Fruit fly (Drosophila melanogaster) whole organism, embryonic: ENCODE measurements around the gene CG12020.
A peak's percentile ranks its signal among the peaks of the same experiment; 100 is the strongest.

Experiments used
- Atf6 ChIP-seq: fragments of 200-800 bp; sonication (Bioruptor generic); IDR thresholded peaks from 2 replicates; pipeline ENCODE4 v1.3.6; 2022; ENCODE audit warnings: missing biosample characterization, missing genetic modification characterization
- CG10321 ChIP-seq: fragments of 200-800 bp; sonication (Bioruptor generic); IDR thresholded peaks from 2 replicates; pipeline ENCODE4 v1.3.6; 2022; ENCODE audit warnings: missing biosample characterization, missing genetic modification characterization
- CG10543 ChIP-seq: fragments of 200-800 bp; sonication (Bioruptor generic); optimal IDR thresholded peaks from 3 replicates; lab custom pipeline; 2017; ENCODE audit warnings: missing biosample characterization, mild to moderate bottlenecking, missing genetic modification characterization, moderate library complexity
- CG11696 ChIP-seq: fragments of 200-800 bp; sonication (Bioruptor generic); IDR thresholded peaks from 2 replicates; pipeline ENCODE4 v1.3.6; 2022; ENCODE audit warnings: missing biosample characterization, missing genetic modification characterization
- CG12659 ChIP-seq: fragments of 200-800 bp; sonication (Bioruptor generic); optimal IDR thresholded peaks from 3 replicates; lab custom pipeline; 2017; ENCODE audit warnings: mild to moderate bottlenecking, missing biosample characterization, missing genetic modification reagents, missing genetic modification characterization
- CG12942 ChIP-seq: fragments of 200-800 bp; sonication (Bioruptor generic); optimal IDR thresholded peaks from 3 replicates; lab custom pipeline; 2016; ENCODE audit warnings: missing biosample characterization, missing genetic modification characterization
- CG34224 ChIP-seq: fragments of 200-800 bp; sonication (Bioruptor generic); IDR thresholded peaks from 3 replicates; pipeline ENCODE4 v1.3.6; 2022; ENCODE audit warnings: missing biosample characterization, missing genetic modification characterization; ENCODE audit not compliant: partially characterized antibody
- CG3726 ChIP-seq: fragments of 200-800 bp; sonication (Bioruptor generic); IDR thresholded peaks from 3 replicates; pipeline ENCODE4, ENCODE4 v1.3.6; 2022; ENCODE audit warnings: missing biosample characterization, missing genetic modification characterization
- CG4730 ChIP-seq: fragments of 200-800 bp; sonication (Bioruptor generic); IDR thresholded peaks from 2 replicates; pipeline ENCODE4 v1.3.6; 2022; ENCODE audit warnings: missing biosample characterization, missing genetic modification characterization
- CG4820 ChIP-seq: fragments of 200-800 bp; sonication (Bioruptor generic); optimal IDR thresholded peaks from 3 replicates; lab custom pipeline; 2016; ENCODE audit warnings: missing biosample characterization, missing genetic modification characterization
- CG6175 ChIP-seq: fragments of 200-800 bp; sonication (Bioruptor generic); IDR thresholded peaks from 3 replicates; pipeline ENCODE4 v1.3.6; 2022; ENCODE audit warnings: missing biosample characterization, missing genetic modification characterization
- CG6654 ChIP-seq: fragments of 200-800 bp; sonication (Bioruptor generic); optimal IDR thresholded peaks from 2 replicates; lab custom pipeline; 2017; ENCODE audit warnings: missing biosample characterization, mild to moderate bottlenecking, missing genetic modification characterization
- CG6689 ChIP-seq: fragments of 200-800 bp; sonication (Bioruptor generic); IDR thresholded peaks from 2 replicates; pipeline ENCODE4 v1.3.6; 2022; ENCODE audit warnings: missing biosample characterization, missing genetic modification characterization
- CG6813 ChIP-seq: fragments of 200-800 bp; sonication (Bioruptor generic); optimal IDR thresholded peaks from 2 replicates; lab custom pipeline; 2017; ENCODE audit warnings: missing biosample characterization, missing genetic modification characterization, mild to moderate bottlenecking, moderate library complexity, missing genetic modification reagents
- Dbx ChIP-seq: fragments of 200-800 bp; sonication (Bioruptor generic); IDR thresholded peaks from 3 replicates; pipeline ENCODE4 v1.3.6; 2022; ENCODE audit warnings: missing biosample characterization, missing genetic modification characterization
- Deaf1 ChIP-seq: fragments of 200-800 bp; optimal IDR thresholded peaks from 3 replicates; lab custom pipeline; 2019; ENCODE audit warnings: missing biosample characterization, mild to moderate bottlenecking, missing genetic modification characterization, moderate library complexity
- Dfd ChIP-seq, 2 experiments: fragments of >200 bp; optimal IDR thresholded peaks; 2 replicates each; lab custom pipeline; 2017; ENCODE audit warnings: missing biosample characterization in 2 of 2, missing genetic modification characterization in 2 of 2
- Drgx ChIP-seq: fragments of 200-800 bp; sonication (Bioruptor generic); IDR thresholded peaks from 2 replicates; pipeline ENCODE4 v1.3.6; 2022; ENCODE audit warnings: missing biosample characterization, missing genetic modification characterization
- Fer1 ChIP-seq: fragments of 200-800 bp; sonication (Bioruptor generic); optimal IDR thresholded peaks from 2 replicates; lab custom pipeline; 2017; ENCODE audit warnings: missing biosample characterization, mild to moderate bottlenecking, missing genetic modification characterization
- Lpt ChIP-seq: fragments of >200 bp; optimal IDR thresholded peaks from 2 replicates; lab custom pipeline; 2018; ENCODE audit warnings: missing biosample characterization, missing genetic modification characterization
- Mrtf ChIP-seq: fragments of 200-800 bp; sonication (Bioruptor generic); IDR thresholded peaks from 3 replicates; pipeline ENCODE4 v1.3.6; 2022; ENCODE audit warnings: missing biosample characterization, missing genetic modification characterization
- NC2β ChIP-seq: fragments of 200-800 bp; sonication (Bioruptor generic); optimal IDR thresholded peaks from 2 replicates; lab custom pipeline; 2016; ENCODE audit warnings: missing biosample characterization, missing genetic modification characterization
- Nf-YC ChIP-seq: fragments of 200-800 bp; optimal IDR thresholded peaks from 3 replicates; lab custom pipeline; 2019; ENCODE audit warnings: missing biosample characterization, mild to moderate bottlenecking, missing genetic modification characterization, moderate library complexity
- PHDP ChIP-seq: fragments of 200-800 bp; sonication (Bioruptor generic); optimal IDR thresholded peaks from 3 replicates; lab custom pipeline; 2018; ENCODE audit warnings: missing biosample characterization, mild to moderate bottlenecking, missing genetic modification characterization, moderate library complexity
- Rfx ChIP-seq: fragments of 200-800 bp; sonication (Bioruptor generic); IDR thresholded peaks from 2 replicates; pipeline ENCODE4 v1.3.6; 2022; ENCODE audit warnings: missing biosample characterization, missing genetic modification characterization
- Side ChIP-seq: fragments of 200-800 bp; sonication (Bioruptor generic); optimal IDR thresholded peaks from 2 replicates; lab custom pipeline; 2016; ENCODE audit warnings: missing biosample characterization, missing genetic modification characterization
- Ssrp ChIP-seq: fragments of 200-800 bp; sonication (Bioruptor generic); optimal IDR thresholded peaks from 2 replicates; lab custom pipeline; 2018; ENCODE audit warnings: missing biosample characterization, mild to moderate bottlenecking, missing genetic modification characterization, moderate library complexity
- aop ChIP-seq: fragments of 200-800 bp; sonication (Bioruptor generic); IDR thresholded peaks from 2 replicates; pipeline ENCODE4 v1.3.6; 2022; ENCODE audit warnings: missing biosample characterization, missing genetic modification characterization
- bab2 ChIP-seq: fragments of 200-800 bp; sonication (Bioruptor generic); optimal IDR thresholded peaks from 2 replicates; lab custom pipeline; 2016; ENCODE audit warnings: missing biosample characterization, missing genetic modification characterization
- bsh ChIP-seq, 2 experiments: fragments of 200-800 bp; sonication (Bioruptor generic); optimal IDR thresholded peaks; 2 replicates each; lab custom pipeline; 2017 to 2018; ENCODE audit warnings: mild to moderate bottlenecking in 2 of 2, missing biosample characterization in 2 of 2, missing genetic modification characterization in 2 of 2, moderate library complexity in 1 of 2
- cad ChIP-seq: fragments of >200 bp; optimal IDR thresholded peaks from 2 replicates; lab custom pipeline; 2017; ENCODE audit warnings: missing biosample characterization, missing genetic modification characterization
- cg ChIP-seq: fragments of 200-800 bp; sonication (Bioruptor generic); optimal IDR thresholded peaks from 3 replicates; lab custom pipeline; 2019; ENCODE audit warnings: missing biosample characterization, mild to moderate bottlenecking, missing genetic modification characterization, moderate library complexity
- chinmo ChIP-seq: fragments of 200-800 bp; sonication (Bioruptor generic); IDR thresholded peaks from 4 replicates; pipeline ENCODE4 v1.3.6; 2022; ENCODE audit warnings: missing biosample characterization, missing genetic modification characterization; ENCODE audit not compliant: partially characterized antibody
- chm ChIP-seq: fragments of 200-800 bp; sonication (Bioruptor generic); IDR thresholded peaks from 2 replicates; pipeline ENCODE4 v1.3.6; 2022; ENCODE audit warnings: missing biosample characterization, missing genetic modification characterization
- crc ChIP-seq: fragments of 200-800 bp; sonication (Bioruptor generic); optimal IDR thresholded peaks from 2 replicates; lab custom pipeline; 2016; ENCODE audit warnings: missing biosample characterization, missing genetic modification characterization
- eyg ChIP-seq: fragments of 200-800 bp; sonication (Bioruptor generic); optimal IDR thresholded peaks from 3 replicates; lab custom pipeline; 2016; ENCODE audit warnings: missing biosample characterization, missing genetic modification characterization
- fd96Cb ChIP-seq: fragments of 200-800 bp; sonication (Bioruptor generic); optimal IDR thresholded peaks from 2 replicates; lab custom pipeline; 2018; ENCODE audit warnings: missing biosample characterization, mild to moderate bottlenecking, missing genetic modification characterization, moderate library complexity
- gce ChIP-seq: fragments of 200-800 bp; sonication (Bioruptor generic); IDR thresholded peaks from 3 replicates; pipeline ENCODE4 v1.3.6; 2022; ENCODE audit warnings: missing biosample characterization, missing genetic modification characterization
- hbn ChIP-seq: fragments of 200-800 bp; sonication (Bioruptor generic); IDR thresholded peaks from 2 replicates; pipeline ENCODE4 v1.3.6; 2022; ENCODE audit warnings: missing biosample characterization, missing genetic modification characterization; ENCODE audit not compliant: partially characterized antibody
- hkb ChIP-seq, 2 experiments: fragments of 200-800 bp in 1 of 2; fragments of >200 bp in 1 of 2; sonication (Bioruptor generic) in 1 of 2; IDR thresholded peaks in 1 of 2; optimal IDR thresholded peaks in 1 of 2; 2 replicates each; pipeline versions ENCODE4 v1.3.6 to Lab custom; 2017 to 2022; ENCODE audit warnings: missing biosample characterization in 1 of 2, missing genetic modification characterization in 1 of 2
- jigr1 ChIP-seq: fragments of 200-800 bp; sonication (Bioruptor generic); IDR thresholded peaks from 3 replicates; pipeline ENCODE4 v1.3.6; 2022; ENCODE audit warnings: missing biosample characterization, missing genetic modification characterization
- lab ChIP-seq: fragments of 200-800 bp; sonication (Bioruptor generic); optimal IDR thresholded peaks from 3 replicates; lab custom pipeline; 2017; ENCODE audit warnings: missing biosample characterization, missing genetic modification characterization, mild to moderate bottlenecking, moderate library complexity, missing genetic modification reagents
- lmd ChIP-seq: fragments of 200-800 bp; sonication (Bioruptor generic); IDR thresholded peaks from 2 replicates; pipeline ENCODE4 v1.3.6; 2022; ENCODE audit warnings: missing biosample characterization, missing genetic modification characterization
- lov ChIP-seq, 2 experiments: fragments of 200-800 bp in 1 of 2; fragments of >200 bp in 1 of 2; sonication (Bioruptor generic) in 1 of 2; IDR thresholded peaks in 1 of 2; optimal IDR thresholded peaks in 1 of 2; 2 replicates in 1 of 2; 3 replicates in 1 of 2; pipeline versions ENCODE4 v1.3.6 to Lab custom; 2017 to 2022; ENCODE audit warnings: missing biosample characterization in 1 of 2, missing genetic modification characterization in 1 of 2
- mam ChIP-seq: fragments of 200-800 bp; sonication (Bioruptor generic); optimal IDR thresholded peaks from 3 replicates; lab custom pipeline; 2016; ENCODE audit warnings: missing biosample characterization, missing genetic modification characterization
- pan ChIP-seq, 4 experiments: fragments of >200 bp in 3 of 4; fragments of 200-800 bp in 1 of 4; sonication (Bioruptor generic) in 1 of 4; optimal IDR thresholded peaks in 3 of 4; IDR thresholded peaks in 1 of 4; 2 replicates each; pipeline versions ENCODE4 v1.3.6 to Lab custom; 2017 to 2022; ENCODE audit warnings: missing biosample characterization in 2 of 4, missing genetic modification characterization in 2 of 4, mixed read lengths in 1 of 4
- prd ChIP-seq, 3 experiments: fragments of >200 bp in 2 of 3; fragments of 200-800 bp in 1 of 3; sonication (Bioruptor generic) in 1 of 3; optimal IDR thresholded peaks in 2 of 3; IDR thresholded peaks in 1 of 3; 2 replicates in 2 of 3; 3 replicates in 1 of 3; pipeline versions ENCODE4 v1.3.6 to Lab custom; 2017 to 2022; ENCODE audit warnings: missing biosample characterization in 1 of 3, missing genetic modification characterization in 1 of 3
- sens ChIP-seq: fragments of 200-800 bp; sonication (Bioruptor generic); peaks from one replicate; lab custom pipeline; 2016; ENCODE audit warnings: missing biosample characterization, missing genetic modification characterization
- sisA ChIP-seq: fragments of 200-800 bp; sonication (Bioruptor generic); IDR thresholded peaks from 2 replicates; pipeline ENCODE4 v1.3.6; 2022; ENCODE audit warnings: missing biosample characterization, missing genetic modification characterization
- vvl ChIP-seq: fragments of 200-800 bp; sonication (Bioruptor generic); IDR thresholded peaks from 2 replicates; pipeline ENCODE4 v1.3.6; 2022; ENCODE audit warnings: missing biosample characterization, missing genetic modification characterization

The CG12020 gene

dm6 chr3L:1810288-1810687 lies 13.2 kb downstream of the CG12020 start, which contains the start of gene GV1 (continued):
- TF ChIP-seq lmd (GFP tag; lab: Robert Waterston, UW) (no peak), prd (optimal IDR thresholded peaks at IDR 0.05; lab: Kevin White, UChicago) (no peak), prd (GFP tag; IDR thresholded peaks at IDR 0.05; lab: Robert Waterston, UW) (no peak), Dbx (GFP tag; lab: Robert Waterston, UW) (no peak), cg (no peak), sisA (GFP tag; lab: Robert Waterston, UW) (no peak), CG34224 (GFP tag; lab: Robert Waterston, UW) (no peak), hkb (optimal IDR thresholded peaks at IDR 0.05; lab: Kevin White, UChicago) (no peak), hkb (GFP tag; IDR thresholded peaks at IDR 0.05; lab: Robert Waterston, UW) (no peak), fd96Cb (tag; lab: Kevin White, UChicago) (no peak), crc (no peak), CG12942 (GFP tag; lab: Kevin White, UChicago) (no peak), chm (GFP tag; lab: Robert Waterston, UW) (0 out of 2 replicates have a peak, but pooled peaks have one; percentile 17), Rfx (GFP tag; lab: Robert Waterston, UW) (no peak), jigr1 (GFP tag; lab: Robert Waterston, UW) (no peak), CG6175 (GFP tag; lab: Robert Waterston, UW) (no peak), mam (GFP tag; lab: Kevin White, UChicago) (no peak), CG12659 (GFP tag; lab: Kevin White, UChicago) (no peak), lab (GFP tag; lab: Kevin White, UChicago) (peak; percentile 9), Lpt (GFP tag; lab: Kevin White, UChicago) (no peak), CG6654 (no peak), chinmo (GFP tag; lab: Robert Waterston, UW) (peak; percentile 87; the same call in 2 of the 4 replicates), Fer1 (GFP tag; lab: Kevin White, UChicago) (no peak), aop (no peak), Ssrp (tag; lab: Kevin White, UChicago) (no peak), Mrtf (GFP tag; lab: Robert Waterston, UW) (no peak), CG6689 (GFP tag; lab: Robert Waterston, UW) (no peak), CG3726 (GFP tag; lab: Robert Waterston, UW) (no peak), CG4730 (GFP tag; lab: Robert Waterston, UW) (no peak), Dfd (GFP tag; optimal IDR thresholded peaks at IDR 0.05; lab: Kevin White, UChicago) (no peak), vvl (GFP tag; lab: Robert Waterston, UW) (peak; percentile 15; the same call in 1 of the 2 replicates), PHDP (no peak), gce (GFP tag; lab: Robert Waterston, UW) (no peak), bab2 (GFP tag; lab: Kevin White, UChicago) (no peak), lov (optimal IDR thresholded peaks at IDR 0.05; lab: Kevin White, UChicago) (no peak), lov (GFP tag; IDR thresholded peaks at IDR 0.05; lab: Robert Waterston, UW) (no peak), Deaf1 (peak; percentile 93), Side (no peak), bsh (GFP tag; optimal IDR thresholded peaks at IDR 0.05; lab: Kevin White, UChicago) (peak in 1 of 2 experiments; percentile 94), eyg (GFP tag; lab: Kevin White, UChicago) (no peak), NC2β (GFP tag; lab: Kevin White, UChicago) (no peak), sens (no peak), Drgx (GFP tag; lab: Robert Waterston, UW) (peak; percentile 62), CG10321 (GFP tag; lab: Robert Waterston, UW) (no peak), CG11696 (GFP tag; lab: Robert Waterston, UW) (no peak), hbn (GFP tag; lab: Robert Waterston, UW) (no peak), Nf-YC (tag; lab: Kevin White, UChicago) (no peak), CG4820 (GFP tag; lab: Kevin White, UChicago) (no peak), pan (optimal IDR thresholded peaks at IDR 0.05; lab: Kevin White, UChicago) (no peak), pan (GFP tag; optimal IDR thresholded peaks at IDR 0.05 in 1 of 2, IDR thresholded peaks at IDR 0.05 in 1 of 2) (no peak), cad (GFP tag; lab: Kevin White, UChicago) (no peak), Atf6 (GFP tag; lab: Robert Waterston, UW) (0 out of 2 replicates have a peak, but pooled peaks have one; percentile 8), CG6813 (GFP tag; lab: Kevin White, UChicago) (no peak), CG10543 (peak; percentile 51)
